Worm (Caenorhabditis elegans) whole organism, young adult: ENCODE data around the gene ZK177.2.

Experiments used
- B0035.1 ChIP-seq: sonication (generic microtip); optimal IDR thresholded peaks from 2 replicates; lab custom pipeline; 2016; ENCODE audit warnings: missing genetic modification characterization, mild to moderate bottlenecking, missing compliant biosample characterization, missing genotype, missing genetic modification reagents
- D2030.7 ChIP-seq: fragments of 200-800 bp; sonication (Bioruptor generic); IDR thresholded peaks from 2 replicates; pipeline ENCODE4 v1.3.6; 2022; ENCODE audit warnings: missing genetic modification reagents, missing genetic modification characterization, missing compliant biosample characterization
- F10E7.11 ChIP-seq: sonication (generic microtip); optimal IDR thresholded peaks from 2 replicates; lab custom pipeline; 2017; ENCODE audit warnings: mild to moderate bottlenecking, missing genetic modification characterization, moderate library complexity, missing compliant biosample characterization
- F33H1.4 ChIP-seq: fragments of 200-800 bp; sonication (Bioruptor generic); IDR thresholded peaks from 2 replicates; pipeline ENCODE4 v1.3.6; 2022; ENCODE audit warnings: missing genetic modification reagents, missing genetic modification characterization, missing compliant biosample characterization
- F37B4.10 ChIP-seq: fragments of 200-800 bp; sonication (Bioruptor generic); IDR thresholded peaks from 2 replicates; pipeline ENCODE4 v1.3.6; 2022; ENCODE audit warnings: missing genetic modification characterization, missing compliant biosample characterization
- F39B2.1 ChIP-seq: fragments of 200-800 bp; sonication (Bioruptor generic); IDR thresholded peaks from 2 replicates; pipeline ENCODE4 v1.3.6; 2022; ENCODE audit warnings: missing genetic modification reagents, missing genetic modification characterization, missing compliant biosample characterization
- K12H6.12 ChIP-seq: fragments of 200-800 bp; sonication (Bioruptor generic); optimal IDR thresholded peaks from 2 replicates; lab custom pipeline; 2018; ENCODE audit warnings: mild to moderate bottlenecking, missing genetic modification characterization, missing compliant biosample characterization
- T26A5.8 ChIP-seq: sonication (generic microtip); optimal IDR thresholded peaks from 2 replicates; lab custom pipeline; 2016; ENCODE audit warnings: missing genetic modification characterization, missing compliant biosample characterization
- Y56A3A.18 ChIP-seq: fragments of 200-800 bp; sonication (Bioruptor generic); IDR thresholded peaks from 2 replicates; pipeline ENCODE4 v1.3.6; 2022; ENCODE audit warnings: missing genetic modification reagents, missing genetic modification characterization, missing compliant biosample characterization
- Y67H2A.10 ChIP-seq: fragments of 200-800 bp; sonication (Bioruptor generic); conservative IDR thresholded peaks from 2 replicates; pipeline ENCODE4 v1.3.6; 2022; ENCODE audit warnings: missing genetic modification reagents, missing genetic modification characterization, missing compliant biosample characterization
- athp-1 ChIP-seq: sonication (generic microtip); optimal IDR thresholded peaks from 2 replicates; lab custom pipeline; 2017; ENCODE audit warnings: mild to moderate bottlenecking, missing genetic modification characterization, missing compliant biosample characterization
- attf-6 ChIP-seq: fragments of 200-800 bp; sonication (Bioruptor generic); IDR thresholded peaks from 2 replicates; pipeline ENCODE4 v1.3.6; 2022; ENCODE audit warnings: missing genetic modification reagents, missing genetic modification characterization, missing compliant biosample characterization
- ccch-3 ChIP-seq: fragments of 200-800 bp; sonication (Bioruptor generic); optimal IDR thresholded peaks from 2 replicates; lab custom pipeline; 2018; ENCODE audit warnings: mild to moderate bottlenecking, missing genetic modification characterization, missing compliant biosample characterization
- ceh-27 ChIP-seq: fragments of 200-800 bp; sonication (Bioruptor generic); optimal IDR thresholded peaks from 2 replicates; lab custom pipeline; 2018; ENCODE audit warnings: mild to moderate bottlenecking, missing genetic modification characterization, moderate library complexity, missing compliant biosample characterization
- ceh-91 ChIP-seq: fragments of 200-800 bp; sonication (Bioruptor generic); IDR thresholded peaks from 2 replicates; pipeline ENCODE4 v1.3.6; 2022; ENCODE audit warnings: missing genetic modification reagents, missing genetic modification characterization, missing compliant biosample characterization
- egl-18 ChIP-seq: fragments of 200-800 bp; sonication (Bioruptor generic); IDR thresholded peaks from 2 replicates; pipeline ENCODE4 v1.3.6; 2022; ENCODE audit warnings: missing genetic modification reagents, missing genetic modification characterization, missing compliant biosample characterization
- egrh-3 ChIP-seq: fragments of 200-800 bp; sonication (Bioruptor generic); IDR thresholded peaks from 2 replicates; pipeline ENCODE4 v1.3.6; 2022; ENCODE audit warnings: missing genetic modification reagents, missing genetic modification characterization, missing compliant biosample characterization
- gei-17 ChIP-seq: fragments of 200-800 bp; sonication (Bioruptor generic); optimal IDR thresholded peaks from 2 replicates; lab custom pipeline; 2018; ENCODE audit warnings: mild to moderate bottlenecking, missing genetic modification characterization, missing compliant biosample characterization
- hmg-20 ChIP-seq: fragments of 200-800 bp; sonication (Bioruptor generic); IDR thresholded peaks from 2 replicates; pipeline ENCODE4 v1.3.6; 2022; ENCODE audit warnings: missing genetic modification reagents, missing genetic modification characterization, missing compliant biosample characterization
- lin-26 ChIP-seq: fragments of 200-800 bp; sonication (Bioruptor generic); IDR thresholded peaks from 2 replicates; pipeline ENCODE4 v1.3.6; 2022; ENCODE audit warnings: missing genetic modification reagents, missing genetic modification characterization, missing compliant biosample characterization
- lsl-1 ChIP-seq: fragments of 200-800 bp; sonication (Bioruptor generic); optimal IDR thresholded peaks from 2 replicates; lab custom pipeline; 2018; ENCODE audit warnings: mild to moderate bottlenecking, missing genetic modification characterization, moderate library complexity, missing compliant biosample characterization
- nfya-1 ChIP-seq: sonication (generic microtip); optimal IDR thresholded peaks from 2 replicates; lab custom pipeline; 2017; ENCODE audit warnings: antibody characterized with exemption, missing compliant biosample characterization, missing genetic modification characterization, borderline replicate concordance; ENCODE audit not compliant: insufficient read depth
- nhr-80 ChIP-seq: sonication (generic microtip); optimal IDR thresholded peaks from 2 replicates; lab custom pipeline; 2016; ENCODE audit warnings: missing genetic modification characterization, missing compliant biosample characterization
- nhr-90 ChIP-seq: sonication (generic microtip); optimal IDR thresholded peaks from 2 replicates; lab custom pipeline; 2016; ENCODE audit warnings: missing genotype, mild to moderate bottlenecking, missing genetic modification characterization, missing compliant biosample characterization
- rcor-1 ChIP-seq: fragments of 200-800 bp; sonication (Bioruptor generic); IDR thresholded peaks from 2 replicates; pipeline ENCODE4 v1.3.6; 2022; ENCODE audit warnings: missing genetic modification reagents, missing genetic modification characterization, missing compliant biosample characterization
- rec-8 ChIP-seq, 2 experiments: sonication (generic microtip); optimal IDR thresholded peaks; 2 replicates each; lab custom pipeline; 2016; ENCODE audit warnings: mild to moderate bottlenecking in 2 of 2, missing genetic modification characterization in 2 of 2, missing genetic modification reagents in 2 of 2, missing genotype in 2 of 2, missing biosample characterization in 1 of 2, missing compliant biosample characterization in 1 of 2, moderate library complexity in 1 of 2
- repo-1 ChIP-seq: sonication (generic microtip); optimal IDR thresholded peaks from 2 replicates; lab custom pipeline; 2017; ENCODE audit warnings: mild to moderate bottlenecking, missing genetic modification characterization, missing compliant biosample characterization
- sea-2 ChIP-seq: fragments of 200-800 bp; sonication (Bioruptor generic); IDR thresholded peaks from 2 replicates; pipeline ENCODE4 v1.3.6; 2022; ENCODE audit warnings: missing genetic modification characterization, missing compliant biosample characterization
- snpc-1.1 ChIP-seq: sonication (generic microtip); optimal IDR thresholded peaks from 2 replicates; lab custom pipeline; 2017; ENCODE audit warnings: missing genetic modification characterization, mild to moderate bottlenecking, missing compliant biosample characterization, antibody characterized with exemption, moderate library complexity, missing genotype, missing genetic modification reagents; ENCODE audit not compliant: insufficient read depth
- snpc-3.4 ChIP-seq: sonication (generic microtip); optimal IDR thresholded peaks from 2 replicates; lab custom pipeline; 2017; ENCODE audit warnings: missing genetic modification characterization, mild to moderate bottlenecking, missing compliant biosample characterization, antibody characterized with exemption, moderate library complexity, missing genotype, missing genetic modification reagents
- somi-1 ChIP-seq: fragments of 200-800 bp; sonication (Bioruptor generic); optimal IDR thresholded peaks from 2 replicates; lab custom pipeline; 2018; ENCODE audit warnings: mild to moderate bottlenecking, missing genetic modification characterization, missing compliant biosample characterization
- tbx-9 ChIP-seq: sonication (generic microtip); optimal IDR thresholded peaks from 2 replicates; lab custom pipeline; 2016; ENCODE audit warnings: borderline replicate concordance, missing genetic modification characterization, inconsistent platforms, missing compliant biosample characterization
- unc-62 ChIP-seq: fragments of 150-350 bp; optimal IDR thresholded peaks from 2 replicates; lab custom pipeline; 2014; ENCODE audit warnings: missing biosample characterization, missing genetic modification reagents, missing genetic modification characterization
- zfh-2 ChIP-seq: fragments of 200-800 bp; sonication (Bioruptor generic); conservative IDR thresholded peaks from 2 replicates; pipeline ENCODE4 v1.3.6; 2022; ENCODE audit warnings: missing genetic modification reagents, missing genetic modification characterization, missing compliant biosample characterization
- ztf-18 ChIP-seq: sonication (generic microtip); optimal IDR thresholded peaks from 2 replicates; lab custom pipeline; 2016; ENCODE audit warnings: missing genotype, mild to moderate bottlenecking, missing genetic modification characterization, missing compliant biosample characterization

Gene ZK177.2

DNA sequence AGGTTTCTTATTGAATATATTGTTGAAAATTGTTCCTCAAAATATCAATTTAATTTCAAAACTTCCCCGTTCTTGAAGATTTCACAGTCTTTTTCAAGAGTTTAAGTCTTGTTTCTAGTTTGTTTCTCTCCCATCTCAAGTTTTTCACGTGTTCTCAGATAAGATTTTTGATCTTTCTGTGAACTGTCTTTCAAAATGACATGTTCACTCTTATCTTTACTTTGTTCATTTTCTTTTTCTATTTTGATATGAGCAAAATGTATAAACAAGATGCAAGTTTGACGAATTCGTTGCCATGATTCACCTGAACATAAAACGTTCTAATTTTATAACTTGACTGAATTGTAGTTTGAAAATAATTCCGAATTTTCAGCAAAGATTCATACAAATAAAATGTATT lies 35.8 kb downstream of the ZK177.2 start:
- peak; percentile 11 for TF ChIP-seq unc-62 (GFP tag; lab: Kevin White, UChicago)
- TF ChIP-seq Y67H2A.10 (GFP tag; lab: Robert Waterston, UW): no peak
- no peak for TF ChIP-seq hmg-20 (GFP tag; lab: Robert Waterston, UW)
- TF ChIP-seq F33H1.4 (GFP tag; lab: Robert Waterston, UW): no peak
- TF ChIP-seq egl-18 (GFP tag; lab: Robert Waterston, UW): no peak
- no peak for TF ChIP-seq repo-1
- no peak for TF ChIP-seq T26A5.8 (tag; lab: Kevin White, UChicago)
- peak; percentile 27 for TF ChIP-seq nhr-80 (tag; lab: Kevin White, UChicago)
- no peak for TF ChIP-seq nfya-1 (tag; lab: Kevin White, UChicago)
- no peak for TF ChIP-seq ceh-91 (GFP tag; lab: Robert Waterston, UW)
- no peak for TF ChIP-seq tbx-9
- no peak for TF ChIP-seq ceh-27 (GFP tag; lab: Kevin White, UChicago)

DNA sequence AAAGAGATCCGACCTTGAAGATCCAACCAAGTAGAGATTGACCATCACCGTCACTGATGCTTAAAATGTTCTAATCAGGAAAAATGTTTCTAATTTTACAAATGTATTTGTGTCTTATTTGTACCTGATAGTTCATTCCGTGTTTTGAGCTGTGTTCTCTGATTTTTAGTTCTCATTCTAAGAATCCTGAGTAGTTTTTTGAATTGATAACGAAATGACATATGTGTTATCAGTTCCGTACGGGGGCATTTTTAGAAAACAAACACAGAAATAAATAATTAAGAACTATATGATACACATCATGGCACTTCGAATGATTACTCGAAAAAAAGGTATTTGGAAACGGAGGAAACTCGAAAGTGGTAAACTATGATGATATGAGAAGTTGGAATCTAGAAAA lies 36.5 kb downstream of the ZK177.2 start:
- TF ChIP-seq Y56A3A.18 (GFP tag; lab: Robert Waterston, UW) (no peak), K12H6.12 (tag; lab: Kevin White, UChicago) (no peak), attf-6 (GFP tag; lab: Robert Waterston, UW) (no peak), D2030.7 (GFP tag; lab: Robert Waterston, UW) (no peak), snpc-1.1 (tag; lab: Kevin White, UChicago) (no peak), zfh-2 (no peak), F37B4.10 (GFP tag; lab: Robert Waterston, UW) (no peak), somi-1 (GFP tag; lab: Kevin White, UChicago) (no peak), nfya-1 (tag; lab: Kevin White, UChicago) (no peak), Y67H2A.10 (GFP tag; lab: Robert Waterston, UW) (no peak), lin-26 (GFP tag; lab: Robert Waterston, UW) (no peak), egrh-3 (no peak)

DNA sequence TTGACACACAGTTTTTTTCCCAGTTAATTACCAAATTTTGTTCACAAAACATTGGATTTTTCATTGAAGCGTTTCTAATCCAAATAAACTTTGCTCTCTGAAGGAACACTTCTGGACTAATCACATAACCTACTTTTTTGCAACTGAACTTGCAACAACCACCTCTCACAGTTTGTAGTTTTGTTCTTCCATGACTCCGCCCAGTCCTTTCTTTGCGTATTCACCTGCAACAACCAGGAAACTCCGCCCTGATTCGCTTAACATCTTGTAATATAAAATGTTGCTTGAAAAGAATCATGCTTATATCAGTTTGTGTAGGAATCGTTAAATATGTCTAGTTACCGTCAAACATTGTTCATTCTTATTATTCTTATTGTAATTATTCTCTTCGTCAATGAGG lies 37.4 kb downstream of the ZK177.2 start, which contains the start of gene ins-11:
ins-11 (plus strand) TSS at position 301 of the 400 bp plus-strand sequence.
- TF ChIP-seq ccch-3 (no peak), B0035.1 (tag; lab: Kevin White, UChicago) (no peak), rec-8 (tag; optimal IDR thresholded peaks at IDR 0.05; lab: Kevin White, UChicago) (no peak), nhr-90 (tag; lab: Kevin White, UChicago) (no peak), gei-17 (no peak), F10E7.11 (no peak), lsl-1 (no peak), D2030.7 (GFP tag; lab: Robert Waterston, UW) (no peak), ztf-18 (tag; lab: Kevin White, UChicago) (no peak), F39B2.1 (GFP tag; lab: Robert Waterston, UW) (no peak), athp-1 (tag; lab: Kevin White, UChicago) (no peak), snpc-3.4 (tag; lab: Kevin White, UChicago) (no peak), sea-2 (no peak), rcor-1 (GFP tag; lab: Robert Waterston, UW) (no peak)
- TF ChIP-seq, all 124 proteins: peak for 0
